Worm (Caenorhabditis elegans) whole organism, L1 larva: ENCODE data around the gene Y6D1A.1.

Experiments
- C34B4.2 ChIP-seq: sonication (generic microtip); optimal IDR thresholded peaks from 2 replicates; lab custom pipeline; 2017; ENCODE audit warnings: mild to moderate bottlenecking, missing genetic modification characterization, missing compliant biosample characterization
- F16B12.6 ChIP-seq: fragments of 150-350 bp; optimal IDR thresholded peaks from 2 replicates; lab custom pipeline; 2014; ENCODE audit warnings: missing biosample characterization, missing genetic modification characterization
- aly-2 ChIP-seq: fragments of 150-350 bp; optimal IDR thresholded peaks from 2 replicates; lab custom pipeline; 2014; ENCODE audit warnings: missing biosample characterization, missing genetic modification characterization
- ama-1 ChIP-seq: fragments of 150-350 bp; optimal IDR thresholded peaks from 2 replicates; lab custom pipeline; 2014
- blmp-1 ChIP-seq: fragments of 150-350 bp; optimal IDR thresholded peaks from 2 replicates; lab custom pipeline; 2014; ENCODE audit warnings: missing biosample characterization, missing genetic modification characterization
- ceh-8 ChIP-seq: fragments of 200-800 bp; sonication (Bioruptor generic); optimal IDR thresholded peaks from 2 replicates; lab custom pipeline; 2018; ENCODE audit warnings: mild to moderate bottlenecking, missing genetic modification characterization, moderate library complexity, missing compliant biosample characterization
- ceh-82 ChIP-seq, 3 experiments: fragments of 150-350 bp in 1 of 3; sonication (generic microtip) in 2 of 3; optimal IDR thresholded peaks; 2 replicates each; lab custom pipeline; 2014 to 2017; ENCODE audit warnings: missing biosample characterization in 3 of 3, missing genetic modification characterization in 3 of 3
- ceh-88 ChIP-seq: fragments of 200-800 bp; sonication (Bioruptor generic); IDR thresholded peaks from 2 replicates; pipeline ENCODE4 v1.3.6; 2022; ENCODE audit warnings: missing genetic modification characterization, missing compliant biosample characterization
- dpl-1 ChIP-seq, 3 experiments: fragments of 150-350 bp in 2 of 3; sonication (generic microtip) in 1 of 3; optimal IDR thresholded peaks; 2 replicates each; lab custom pipeline; 2014 to 2017; ENCODE audit warnings: missing biosample characterization in 3 of 3, missing genetic modification characterization in 3 of 3, missing genetic modification reagents in 3 of 3
- efl-3 ChIP-seq: fragments of 200-800 bp; sonication (Bioruptor generic); optimal IDR thresholded peaks from 2 replicates; lab custom pipeline; 2018; ENCODE audit warnings: mild to moderate bottlenecking, missing genetic modification characterization, missing compliant biosample characterization
- egl-13 ChIP-seq: sonication (generic microtip); optimal IDR thresholded peaks from 2 replicates; lab custom pipeline; 2016; ENCODE audit warnings: missing genotype, missing genetic modification reagents, missing genetic modification characterization, missing compliant biosample characterization
- elt-2 ChIP-seq: sonication (generic microtip); optimal IDR thresholded peaks from 2 replicates; lab custom pipeline; 2016; ENCODE audit warnings: missing genetic modification characterization, mild to moderate bottlenecking, inconsistent platforms, missing compliant biosample characterization, missing genetic modification reagents
- ets-5 ChIP-seq: fragments of 200-800 bp; sonication (Bioruptor generic); IDR thresholded peaks from 2 replicates; pipeline ENCODE4 v1.3.6; 2022; ENCODE audit warnings: missing genetic modification characterization, missing compliant biosample characterization
- fkh-10 ChIP-seq: sonication (generic microtip); optimal IDR thresholded peaks from 2 replicates; lab custom pipeline; 2017; ENCODE audit warnings: missing biosample characterization, missing genetic modification reagents, missing genetic modification characterization
- fkh-4 ChIP-seq: sonication (generic microtip); optimal IDR thresholded peaks from 2 replicates; lab custom pipeline; 2016; ENCODE audit warnings: missing compliant biosample characterization, missing genetic modification characterization, borderline replicate concordance
- hlh-4 ChIP-seq: sonication (generic microtip); optimal IDR thresholded peaks from 2 replicates; lab custom pipeline; 2016; ENCODE audit warnings: mild to moderate bottlenecking, missing genetic modification characterization, missing compliant biosample characterization
- isw-1 ChIP-seq: fragments of 200-800 bp; sonication (Bioruptor generic); IDR thresholded peaks from 2 replicates; pipeline ENCODE4 v1.3.6; 2022; ENCODE audit warnings: missing genetic modification characterization, missing compliant biosample characterization
- lin-13 ChIP-seq: fragments of 150-350 bp; optimal IDR thresholded peaks from 2 replicates; lab custom pipeline; 2014; ENCODE audit warnings: missing biosample characterization, missing genetic modification reagents, missing genetic modification characterization
- lin-14 ChIP-seq: fragments of 200-800 bp; sonication (Bioruptor generic); optimal IDR thresholded peaks from 2 replicates; lab custom pipeline; 2018; ENCODE audit warnings: mild to moderate bottlenecking, missing genetic modification characterization, moderate library complexity, missing compliant biosample characterization
- lin-35 ChIP-seq, 2 experiments: fragments of 150-350 bp; optimal IDR thresholded peaks; 2 replicates each; lab custom pipeline; 2014; ENCODE audit warnings: missing biosample characterization in 2 of 2, missing genetic modification characterization in 2 of 2, missing genetic modification reagents in 2 of 2
- lin-39 ChIP-seq: fragments of 150-350 bp; optimal IDR thresholded peaks from 2 replicates; lab custom pipeline; 2014; ENCODE audit warnings: missing biosample characterization, missing genetic modification reagents, missing genetic modification characterization
- mep-1 ChIP-seq: fragments of 150-350 bp; optimal IDR thresholded peaks from 2 replicates; lab custom pipeline; 2014; ENCODE audit warnings: missing biosample characterization, missing genetic modification characterization
- nhr-11 ChIP-seq: fragments of 150-350 bp; optimal IDR thresholded peaks from 2 replicates; lab custom pipeline; 2014; ENCODE audit warnings: missing biosample characterization, missing genetic modification characterization
- nhr-12 ChIP-seq: sonication (generic microtip); optimal IDR thresholded peaks from 2 replicates; lab custom pipeline; 2017; ENCODE audit warnings: missing biosample characterization, missing genetic modification characterization
- nhr-237 ChIP-seq: fragments of 150-350 bp; optimal IDR thresholded peaks from 2 replicates; lab custom pipeline; 2014; ENCODE audit warnings: missing biosample characterization, missing genetic modification characterization
- nhr-28 ChIP-seq: fragments of 150-350 bp; optimal IDR thresholded peaks from 2 replicates; lab custom pipeline; 2014; ENCODE audit warnings: missing biosample characterization, missing genetic modification characterization
- nhr-47 ChIP-seq: sonication (generic microtip); optimal IDR thresholded peaks from 2 replicates; lab custom pipeline; 2016; ENCODE audit warnings: mild to moderate bottlenecking, missing genetic modification characterization, moderate library complexity, missing compliant biosample characterization
- nhr-71 ChIP-seq: sonication (generic microtip); optimal IDR thresholded peaks from 2 replicates; lab custom pipeline; 2016; ENCODE audit warnings: mild to moderate bottlenecking, missing genetic modification characterization, moderate library complexity, missing compliant biosample characterization
- nhr-76 ChIP-seq: sonication (generic microtip); optimal IDR thresholded peaks from 2 replicates; lab custom pipeline; 2017; ENCODE audit warnings: missing biosample characterization, missing genetic modification characterization
- nhr-84 ChIP-seq: sonication (generic microtip); optimal IDR thresholded peaks from 2 replicates; lab custom pipeline; 2017; ENCODE audit warnings: missing biosample characterization, missing genetic modification characterization
- nhr-85 ChIP-seq: sonication (generic microtip); peaks from one replicate; lab custom pipeline; 2016; ENCODE audit warnings: missing genetic modification characterization, inconsistent platforms, missing compliant biosample characterization
- nhr-90 ChIP-seq: sonication (generic microtip); optimal IDR thresholded peaks from 2 replicates; lab custom pipeline; 2016; ENCODE audit warnings: mild to moderate bottlenecking, missing genetic modification characterization, missing compliant biosample characterization; ENCODE audit not compliant: poor library complexity
- pag-3 ChIP-seq: sonication (generic microtip); optimal IDR thresholded peaks from 2 replicates; lab custom pipeline; 2017; ENCODE audit warnings: missing genetic modification characterization, mild to moderate bottlenecking, missing compliant biosample characterization, antibody characterized with exemption, borderline replicate concordance; ENCODE audit not compliant: insufficient read depth
- pax-3 ChIP-seq: fragments of 200-800 bp; sonication (Bioruptor generic); optimal IDR thresholded peaks from 2 replicates; lab custom pipeline; 2018; ENCODE audit warnings: mild to moderate bottlenecking, missing genetic modification characterization, moderate library complexity, missing compliant biosample characterization
- skn-1 ChIP-seq: fragments of 150-350 bp; optimal IDR thresholded peaks from 2 replicates; lab custom pipeline; 2014; ENCODE audit warnings: missing biosample characterization, missing genetic modification characterization
- snpc-4 ChIP-seq: fragments of 150-350 bp; optimal IDR thresholded peaks from 2 replicates; lab custom pipeline; 2014; ENCODE audit warnings: missing biosample characterization, missing genetic modification characterization
- sox-4 ChIP-seq: sonication (generic microtip); optimal IDR thresholded peaks from 2 replicates; lab custom pipeline; 2016; ENCODE audit warnings: missing genetic modification characterization, missing compliant biosample characterization
- sptf-1 ChIP-seq: fragments of 150-350 bp; optimal IDR thresholded peaks from 2 replicates; lab custom pipeline; 2014; ENCODE audit warnings: missing biosample characterization, missing genetic modification characterization
- swsn-7 ChIP-seq: sonication (generic microtip); optimal IDR thresholded peaks from 2 replicates; lab custom pipeline; 2016; ENCODE audit warnings: missing genetic modification characterization, missing compliant biosample characterization
- tbx-2 ChIP-seq: sonication (generic microtip); optimal IDR thresholded peaks from 2 replicates; lab custom pipeline; 2016; ENCODE audit warnings: missing genetic modification characterization, missing compliant biosample characterization
- unc-130 ChIP-seq: fragments of 150-350 bp; optimal IDR thresholded peaks from 2 replicates; lab custom pipeline; 2017; ENCODE audit warnings: missing biosample characterization, missing genetic modification characterization, inconsistent platforms
- unc-62 ChIP-seq: fragments of 150-350 bp; optimal IDR thresholded peaks from 2 replicates; lab custom pipeline; 2014; ENCODE audit warnings: missing biosample characterization, missing genetic modification reagents, missing genetic modification characterization
- unc-98 ChIP-seq: fragments of 200-800 bp; sonication (Bioruptor generic); IDR thresholded peaks from 2 replicates; pipeline ENCODE4 v1.3.6; 2022; ENCODE audit warnings: missing genetic modification characterization, missing compliant biosample characterization
- vab-15 ChIP-seq: sonication (generic microtip); optimal IDR thresholded peaks from 2 replicates; lab custom pipeline; 2017; ENCODE audit warnings: missing genotype, mild to moderate bottlenecking, missing genetic modification characterization, missing compliant biosample characterization
- ztf-11 ChIP-seq, 2 experiments: sonication (generic microtip); optimal IDR thresholded peaks; 2 replicates each; lab custom pipeline; 2016 to 2017; ENCODE audit warnings: missing genetic modification characterization in 2 of 2, missing biosample characterization in 1 of 2, missing compliant biosample characterization in 1 of 2
- ztf-4 ChIP-seq: fragments of 150-350 bp; optimal IDR thresholded peaks from 2 replicates; lab custom pipeline; 2014; ENCODE audit warnings: missing biosample characterization, missing genetic modification characterization

The Y6D1A.1 gene

ce11 chrII:11819824-11820223 lies 3.6 kb downstream of the Y6D1A.1 start, which contains the start of gene Y6D1A.2:
Gene Y6D1A.2, minus strand, starts transcription at chrII:11819924.
- TF ChIP-seq unc-62 (GFP tag; lab: Kevin White, UChicago) = no peak
- TF ChIP-seq ztf-11 (tag; optimal IDR thresholded peaks at IDR 0.05; lab: Kevin White, UChicago) = no peak
- TF ChIP-seq pax-3 (tag; lab: Kevin White, UChicago) = no peak
- TF ChIP-seq blmp-1 = peak; percentile 17
- TF ChIP-seq dpl-1 (GFP tag; optimal IDR thresholded peaks at IDR 0.05; lab: Kevin White, UChicago) = no peak
- no peak for TF ChIP-seq snpc-4
- no peak for TF ChIP-seq nhr-28 (tag; lab: Kevin White, UChicago)
- TF ChIP-seq fkh-10 (GFP tag; lab: Kevin White, UChicago) = no peak
- no peak for TF ChIP-seq nhr-47 (tag; lab: Kevin White, UChicago)
- TF ChIP-seq ceh-88 = no peak
- TF ChIP-seq ama-1 (lab: Kevin White, UChicago) = no peak
- TF ChIP-seq nhr-237 = no peak
- TF ChIP-seq hlh-4 (tag; lab: Kevin White, UChicago) = no peak
- TF ChIP-seq unc-130 (tag; lab: Kevin White, UChicago) = no peak
- TF ChIP-seq nhr-85 (tag; lab: Kevin White, UChicago) = peak; percentile 66
- no peak for TF ChIP-seq egl-13 (tag; lab: Kevin White, UChicago)

- TF ChIP-seq vab-15 (tag; lab: Kevin White, UChicago) = no peak
- no peak for TF ChIP-seq nhr-11 (tag; lab: Kevin White, UChicago)
- no peak for TF ChIP-seq nhr-76
- no peak for TF ChIP-seq elt-2
- TF ChIP-seq lin-35 (GFP tag; optimal IDR thresholded peaks at IDR 0.05; lab: Kevin White, UChicago) = no peak
- TF ChIP-seq swsn-7 (tag; lab: Kevin White, UChicago) = no peak
- no peak for TF ChIP-seq egl-13 (tag; lab: Kevin White, UChicago)
Measured at ce11 chrII:11816475-11816874, 6.9 kb downstream of the Y6D1A.1 start, which contains the start of gene pap-3. Gene pap-3, minus strand, starts transcription at chrII:11816575.

ce11 chrII:11816014-11816413 lies 7.4 kb downstream of the Y6D1A.1 start:
- TF ChIP-seq fkh-10 (GFP tag; lab: Kevin White, UChicago) (no peak), tbx-2 (no peak), nhr-71 (tag; lab: Kevin White, UChicago) (no peak), mep-1 (no peak), aly-2 (tag; lab: Kevin White, UChicago) (no peak), ceh-88 (no peak), swsn-7 (tag; lab: Kevin White, UChicago) (no peak), egl-13 (tag; lab: Kevin White, UChicago) (no peak), skn-1 (tag; lab: Kevin White, UChicago) (no peak), ceh-8 (no peak)

ce11 chrII:11813895-11814369 lies 9.5 kb downstream of the Y6D1A.1 start, which contains the start of gene F43G6.8:
Gene F43G6.8, minus strand, starts transcription at chrII:11814092.
- peak; percentile 21 for TF ChIP-seq skn-1 (tag; lab: Kevin White, UChicago)
- no peak for TF ChIP-seq nhr-90 (tag; lab: Kevin White, UChicago)
- no peak for TF ChIP-seq F16B12.6 (tag; lab: Kevin White, UChicago)
- TF ChIP-seq ceh-82 (tag; optimal IDR thresholded peaks at IDR 0.05; lab: Kevin White, UChicago) = peak in 1 of 3 experiments; percentile 47
- no peak for TF ChIP-seq nhr-76
- no peak for TF ChIP-seq elt-2
- 0 out of 2 replicates have a peak, but pooled peaks have one; percentile 19 for TF ChIP-seq isw-1
- TF ChIP-seq nhr-12 (tag; lab: Kevin White, UChicago) = no peak
- TF ChIP-seq lin-13 = peak; percentile 21
- peak; percentile 76 for TF ChIP-seq lin-14 (GFP tag; lab: Kevin White, UChicago)
- no peak for TF ChIP-seq vab-15 (tag; lab: Kevin White, UChicago)
- TF ChIP-seq nhr-28 (tag; lab: Kevin White, UChicago) = no peak
- no peak for TF ChIP-seq ets-5 (GFP tag; lab: Robert Waterston, UW)
- no peak for TF ChIP-seq sox-4 (tag; lab: Kevin White, UChicago)
- no peak for TF ChIP-seq pag-3 (tag; lab: Kevin White, UChicago)
- peak; percentile 35 for TF ChIP-seq swsn-7 (tag; lab: Kevin White, UChicago)
- TF ChIP-seq mep-1 = peak; percentile 71
- TF ChIP-seq ama-1 (lab: Kevin White, UChicago) = peak; percentile 52
- TF ChIP-seq aly-2 (tag; lab: Kevin White, UChicago) = no peak
- TF ChIP-seq unc-98 = no peak
- TF ChIP-seq fkh-10 (GFP tag; lab: Kevin White, UChicago) = no peak
- TF ChIP-seq C34B4.2 (tag; lab: Kevin White, UChicago) = no peak
- TF ChIP-seq nhr-84 (tag; lab: Kevin White, UChicago) = no peak
- no peak for TF ChIP-seq lin-39 (tag; lab: Kevin White, UChicago)
- peak; percentile 2 for TF ChIP-seq ztf-4 (tag; lab: Kevin White, UChicago)
- no peak for TF ChIP-seq sptf-1 (tag; lab: Kevin White, UChicago)
- TF ChIP-seq fkh-4 (tag; lab: Kevin White, UChicago) = no peak
- no peak for TF ChIP-seq efl-3 (GFP tag; lab: Kevin White, UChicago)
- TF ChIP-seq unc-130 (tag; lab: Kevin White, UChicago) = peak; percentile 58
